Worm (Caenorhabditis elegans): ENCODE data around the gene sym-2.
A peak's percentile ranks its signal among the peaks of the same experiment; 100 is the strongest.

sym-2 gene

DNA sequence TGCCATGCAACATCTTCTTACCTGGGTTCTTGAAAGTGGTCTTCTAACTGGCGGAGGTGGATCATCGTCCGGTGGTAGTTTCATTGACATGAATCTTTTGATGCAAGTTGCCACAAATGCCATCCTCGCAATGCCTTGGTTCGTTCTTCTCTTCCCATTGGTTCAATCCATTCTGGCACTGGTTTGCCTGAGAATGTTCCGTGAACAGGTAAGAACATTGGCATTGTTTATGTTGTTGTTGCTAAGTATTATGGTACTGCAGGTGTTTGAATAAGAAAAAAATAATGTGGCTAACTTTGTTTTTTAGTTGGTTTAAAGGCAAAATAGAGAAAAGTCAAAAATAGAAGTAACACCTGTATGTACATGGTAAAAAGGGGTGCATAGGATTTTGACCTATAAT is 44.5 kb downstream of the sym-2 start:
- peak in 1 of 2 experiments; percentile 93 for TF ChIP-seq unc-62 (GFP tag; optimal IDR thresholded peaks at IDR 0.05 in 1 of 2)
- no peak for TF ChIP-seq unc-62 (tag; optimal IDR thresholded peaks at IDR 0.05)
- TF ChIP-seq madf-5 (GFP tag; IDR thresholded peaks at IDR 0.05): no peak

DNA sequence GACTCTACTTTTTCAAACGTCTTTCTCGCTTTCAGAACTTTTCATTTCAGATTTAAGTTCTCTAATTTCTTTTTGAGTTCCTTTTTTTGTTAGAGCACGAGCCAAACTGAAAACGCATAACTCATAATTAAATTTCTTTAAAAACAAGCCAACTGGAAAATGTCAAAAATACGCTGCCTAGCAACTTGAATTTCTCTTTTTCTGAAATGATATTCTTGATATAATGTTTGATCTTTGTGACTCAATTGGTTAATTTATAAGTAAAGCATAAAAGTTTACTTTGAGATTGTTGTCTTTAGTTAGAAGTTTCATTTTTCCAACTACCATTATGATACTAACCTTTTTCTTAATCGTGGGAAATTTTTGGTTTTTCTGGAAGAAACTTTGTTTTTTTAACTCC is 47.2 kb downstream of the sym-2 start:
- no peak for TF ChIP-seq lin-38 (GFP tag; IDR thresholded peaks at IDR 0.05)
- TF ChIP-seq unc-62 (GFP tag; optimal IDR thresholded peaks at IDR 0.05 in 1 of 2): peak in 1 of 2 experiments; percentile 52
- TF ChIP-seq unc-62 (tag; optimal IDR thresholded peaks at IDR 0.05): no peak
- TF ChIP-seq F26F4.8 (GFP tag; conservative IDR thresholded peaks at IDR 0.05): no peak

DNA sequence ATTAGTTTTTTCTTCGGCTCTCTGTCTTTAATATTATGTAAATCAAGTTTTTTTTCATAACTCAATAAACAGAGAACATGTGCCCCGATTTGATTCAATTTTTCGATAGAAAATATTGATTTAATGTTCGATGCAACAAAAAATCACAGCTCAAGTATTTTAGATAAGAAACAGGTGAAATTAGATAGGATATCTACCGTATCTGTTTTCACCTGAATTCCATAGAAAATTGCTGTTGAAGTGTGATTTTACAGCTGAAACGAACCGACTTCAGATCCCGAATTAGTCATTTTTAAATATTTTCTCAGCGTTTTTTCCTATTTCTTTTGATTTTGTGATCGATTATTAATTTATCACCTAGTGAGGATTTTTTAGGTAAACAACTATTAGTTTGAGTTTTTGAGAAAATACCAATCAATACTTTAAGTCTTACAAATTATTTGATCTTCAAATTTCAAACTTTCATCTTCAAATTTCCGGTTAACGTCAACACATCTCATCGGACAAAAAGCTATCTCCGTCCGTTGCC is 49.0 kb downstream of the sym-2 start, which contains the start of gene Y9C2UA.1:
Gene Y9C2UA.1 (plus strand): TSS at position 479 of the 529 bp plus-strand sequence.
- TF ChIP-seq aha-1 (tag) (peak; percentile 42), zag-1 (tag; optimal IDR thresholded peaks at IDR 0.05) (no peak)

DNA sequence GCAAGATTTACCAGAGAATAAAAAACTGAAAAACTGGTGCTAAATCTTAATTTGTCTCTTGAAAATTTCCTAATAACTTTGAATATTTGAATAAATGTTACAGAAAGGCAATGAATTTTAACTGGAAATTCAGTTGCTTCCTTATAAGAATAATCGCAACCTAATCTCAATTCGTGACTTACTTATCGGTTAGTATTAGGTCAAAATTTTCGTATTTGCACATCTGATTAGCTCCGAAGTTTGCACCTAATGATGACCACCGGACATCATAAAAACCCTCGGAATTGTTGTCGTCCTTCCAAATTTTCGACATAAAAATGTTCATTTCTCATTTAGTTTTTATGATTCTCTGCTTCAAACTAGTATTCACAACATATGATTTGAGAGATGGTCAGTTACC is 50.5 kb downstream of the sym-2 start, which contains the start of gene C16D2.3:
Gene C16D2.3 (plus strand): TSS at position 301 of the 400 bp plus-strand sequence.
- TF ChIP-seq hif-1 (tag; optimal IDR thresholded peaks at IDR 0.05) (no peak), dmd-8 (GFP tag; IDR thresholded peaks at IDR 0.05) (no peak), ceh-28 (tag; optimal IDR thresholded peaks at IDR 0.05) (no peak), T20F7.1 (GFP tag; optimal IDR thresholded peaks at IDR 0.05) (no peak), mdl-1 (tag; optimal IDR thresholded peaks at IDR 0.05) (no peak), dve-1 (tag; optimal IDR thresholded peaks at IDR 0.05; ENCODE audit: insufficient read depth) (no peak), lin-38 (GFP tag; IDR thresholded peaks at IDR 0.05) (no peak), aha-1 (tag) (no peak), fos-1 (tag; optimal IDR thresholded peaks at IDR 0.05) (no peak), nhr-77 (tag; optimal IDR thresholded peaks at IDR 0.05) (no peak), vab-7 (GFP tag; IDR thresholded peaks at IDR 0.05) (no peak)

DNA sequence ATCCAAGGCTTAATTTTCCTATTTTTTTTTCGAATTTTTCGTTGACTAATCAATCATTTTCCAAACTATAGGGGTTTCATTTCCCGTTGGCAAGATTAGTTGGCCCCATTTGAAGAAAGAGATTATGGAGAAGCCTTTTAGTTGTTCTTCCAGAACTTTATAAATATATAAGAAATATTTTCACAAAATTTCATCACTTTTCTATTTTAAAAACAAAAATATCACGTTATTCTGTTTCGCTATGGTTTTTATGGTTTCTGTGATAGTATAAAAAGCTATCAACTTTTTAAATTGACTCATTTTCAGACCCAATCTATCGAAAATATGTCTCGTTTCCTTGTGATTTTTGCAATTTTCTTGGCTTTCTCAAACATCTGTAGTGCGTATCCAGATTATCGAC is 52.4 kb downstream of the sym-2 start, which contains the start of gene nlp-78:
Gene nlp-78 (plus strand): TSS at position 301 of the 400 bp plus-strand sequence.
- TF ChIP-seq ces-1 (GFP tag; optimal IDR thresholded peaks at IDR 0.05): no peak
- TF ChIP-seq tag-97 (GFP tag; IDR thresholded peaks at IDR 0.05): no peak

DNA sequence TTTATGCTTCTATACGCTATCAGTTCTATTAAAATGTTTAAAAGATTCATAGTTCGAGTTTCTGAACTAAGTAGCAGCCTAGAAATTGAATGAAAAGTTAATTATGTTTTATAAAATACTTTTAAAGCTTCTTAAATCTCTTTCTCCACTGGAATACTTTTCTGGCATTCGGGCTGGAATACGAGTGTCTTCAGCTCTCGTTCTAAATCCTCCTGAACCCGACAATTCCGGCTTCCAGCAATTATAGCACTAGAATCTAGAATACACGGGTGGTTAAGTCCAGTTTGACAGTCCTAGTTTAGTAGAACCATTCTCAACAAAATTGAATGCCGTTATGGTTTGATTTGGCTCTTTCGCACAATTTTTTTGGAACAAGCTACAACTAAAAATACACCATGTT is 55.9 kb downstream of the sym-2 start:
- TF ChIP-seq jun-1 (tag; optimal IDR thresholded peaks at IDR 0.05): peak; percentile 92
- TF ChIP-seq mep-1 (tag; optimal IDR thresholded peaks at IDR 0.05): peak; percentile 48
- TF ChIP-seq aha-1 (tag): no peak
- no peak for TF ChIP-seq daf-8 (GFP tag; IDR thresholded peaks at IDR 0.05)
- peak; percentile 18 for TF ChIP-seq Y5F2A.4 (GFP tag; optimal IDR thresholded peaks at IDR 0.05)
- TF ChIP-seq F49E8.2 (tag; optimal IDR thresholded peaks at IDR 0.05; ENCODE audit: borderline replicate concordance): no peak

DNA sequence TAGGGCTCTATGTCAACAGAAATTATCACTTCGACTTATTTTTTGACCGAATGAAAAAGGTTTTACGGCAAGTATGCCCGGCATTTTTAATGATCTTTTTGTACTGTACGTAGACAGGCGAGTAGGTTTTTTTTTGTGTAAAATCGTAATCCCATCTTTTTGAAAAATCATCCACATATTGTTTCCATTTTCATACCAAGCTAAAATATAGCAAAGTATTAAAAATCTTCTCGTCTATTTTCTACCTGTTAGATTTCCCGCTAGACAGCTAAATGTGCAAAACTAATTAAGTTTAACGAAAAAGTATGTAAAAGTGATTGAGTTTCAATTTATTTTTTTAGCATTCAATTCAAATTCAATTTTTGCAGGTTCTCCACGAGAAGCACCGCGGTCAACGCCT is 56.9 kb downstream of the sym-2 start, which contains the start of gene C16D2.1:
Gene C16D2.1 (plus strand): TSS at position 301 of the 400 bp plus-strand sequence.
- TF ChIP-seq zag-1 (tag; optimal IDR thresholded peaks at IDR 0.05) (no peak), jun-1 (tag; optimal IDR thresholded peaks at IDR 0.05) (peak; percentile 75)

DNA sequence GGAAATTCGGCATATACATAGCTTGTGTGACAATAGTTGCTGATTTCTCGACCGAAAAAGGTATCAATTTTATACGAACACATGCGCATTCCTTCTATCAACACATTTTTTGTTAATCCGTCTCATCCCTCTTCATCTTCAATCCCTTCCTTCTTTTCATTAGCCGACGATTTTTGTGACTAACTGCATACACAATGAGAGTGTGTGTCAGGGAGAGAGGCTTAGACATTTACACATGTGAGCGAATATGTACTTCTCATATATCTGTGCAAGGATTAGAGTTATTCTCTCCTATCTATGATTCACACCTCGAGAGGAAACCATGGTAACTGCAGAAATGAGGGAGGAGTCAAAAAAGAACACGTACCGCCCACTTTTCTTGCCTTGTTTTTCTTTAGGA is 57.9 kb downstream of the sym-2 start:
- TF ChIP-seq sdz-12 (GFP tag; optimal IDR thresholded peaks at IDR 0.05) (no peak), lsy-2 (tag; optimal IDR thresholded peaks at IDR 0.05) (peak in 1 of 2 experiments; percentile 3), attf-4 (tag; optimal IDR thresholded peaks at IDR 0.05) (no peak), lin-1 (GFP tag; IDR thresholded peaks at IDR 0.05) (no peak), aly-2 (tag; optimal IDR thresholded peaks at IDR 0.05) (no peak), F44E2.7 (GFP tag; IDR thresholded peaks at IDR 0.05) (no peak), mxl-3 (GFP tag; optimal IDR thresholded peaks at IDR 0.05) (peak; percentile 11)
